Worm (Caenorhabditis elegans) whole organism, young adult: Measurements from ENCODE around the gene K07H8.9.

Experiments used
- B0261.1 ChIP-seq: sonication (generic microtip); optimal IDR thresholded peaks from 2 replicates; lab custom pipeline; 2016; ENCODE audit warnings: mild to moderate bottlenecking, missing genetic modification characterization, moderate library complexity, missing compliant biosample characterization
- D2030.7 ChIP-seq: fragments of 200-800 bp; sonication (Bioruptor generic); IDR thresholded peaks from 2 replicates; pipeline ENCODE4 v1.3.6; 2022; ENCODE audit warnings: missing genetic modification reagents, missing genetic modification characterization, missing compliant biosample characterization
- F10E7.11 ChIP-seq: sonication (generic microtip); optimal IDR thresholded peaks from 2 replicates; lab custom pipeline; 2017; ENCODE audit warnings: mild to moderate bottlenecking, missing genetic modification characterization, moderate library complexity, missing compliant biosample characterization
- F22D6.2 ChIP-seq: sonication (generic microtip); optimal IDR thresholded peaks from 2 replicates; lab custom pipeline; 2016; ENCODE audit warnings: mild to moderate bottlenecking, missing genetic modification characterization, missing compliant biosample characterization
- F23B12.7 ChIP-seq: sonication (generic microtip); optimal IDR thresholded peaks from 2 replicates; lab custom pipeline; 2017; ENCODE audit warnings: missing genetic modification characterization, mild to moderate bottlenecking, missing compliant biosample characterization, antibody characterized with exemption, moderate library complexity; ENCODE audit not compliant: insufficient read depth
- F37B4.10 ChIP-seq: fragments of 200-800 bp; sonication (Bioruptor generic); IDR thresholded peaks from 2 replicates; pipeline ENCODE4 v1.3.6; 2022; ENCODE audit warnings: missing genetic modification characterization, missing compliant biosample characterization
- T07F8.4 ChIP-seq: sonication (generic microtip); optimal IDR thresholded peaks from 2 replicates; lab custom pipeline; 2016; ENCODE audit warnings: mild to moderate bottlenecking, missing genetic modification characterization, moderate library complexity, missing compliant biosample characterization
- Y53F4B.3 ChIP-seq: fragments of 200-800 bp; sonication (Bioruptor generic); IDR thresholded peaks from 2 replicates; pipeline ENCODE4 v1.3.6; 2022; ENCODE audit warnings: missing genetic modification reagents, missing genetic modification characterization, missing compliant biosample characterization
- ZK185.1 ChIP-seq: sonication (generic microtip); optimal IDR thresholded peaks from 2 replicates; lab custom pipeline; 2016; ENCODE audit warnings: mild to moderate bottlenecking, missing genetic modification characterization, missing compliant biosample characterization; ENCODE audit not compliant: poor library complexity, severe bottlenecking
- attf-3 ChIP-seq: fragments of 200-800 bp; sonication (Bioruptor generic); conservative IDR thresholded peaks from 2 replicates; pipeline ENCODE4 v1.3.6; 2022; ENCODE audit warnings: missing genetic modification reagents, missing genetic modification characterization, missing compliant biosample characterization
- bed-2 ChIP-seq: fragments of 200-800 bp; sonication (Bioruptor generic); IDR thresholded peaks from 2 replicates; pipeline ENCODE4 v1.3.6; 2022; ENCODE audit warnings: missing genetic modification reagents, missing genetic modification characterization, missing compliant biosample characterization
- cebp-1 ChIP-seq, 2 experiments: fragments of 200-800 bp in 1 of 2; sonication (Bioruptor generic) in 1 of 2; sonication (generic microtip) in 1 of 2; IDR thresholded peaks in 1 of 2; optimal IDR thresholded peaks in 1 of 2; 2 replicates each; pipeline versions ENCODE4 v1.3.6 to Lab custom; 2017 to 2022; ENCODE audit warnings: missing compliant biosample characterization in 2 of 2, missing genetic modification characterization in 2 of 2, mild to moderate bottlenecking in 1 of 2, missing genetic modification reagents in 1 of 2, moderate library complexity in 1 of 2
- ceh-40 ChIP-seq: fragments of 200-800 bp; sonication (Bioruptor generic); IDR thresholded peaks from 2 replicates; pipeline ENCODE4 v1.3.6; 2022; ENCODE audit warnings: missing genetic modification characterization, missing compliant biosample characterization
- ceh-91 ChIP-seq: fragments of 200-800 bp; sonication (Bioruptor generic); IDR thresholded peaks from 2 replicates; pipeline ENCODE4 v1.3.6; 2022; ENCODE audit warnings: missing genetic modification reagents, missing genetic modification characterization, missing compliant biosample characterization
- chd-7 ChIP-seq: sonication (generic microtip); optimal IDR thresholded peaks from 2 replicates; lab custom pipeline; 2016; ENCODE audit warnings: mild to moderate bottlenecking, missing genetic modification characterization, moderate library complexity, missing compliant biosample characterization
- dox-1 ChIP-seq: fragments of 200-800 bp; sonication (Bioruptor generic); IDR thresholded peaks from 2 replicates; pipeline ENCODE4 v1.3.6; 2022; ENCODE audit warnings: missing genetic modification reagents, missing genetic modification characterization, missing compliant biosample characterization
- dpl-1 ChIP-seq: fragments of 150-350 bp; optimal IDR thresholded peaks from 2 replicates; lab custom pipeline; 2014; ENCODE audit warnings: missing biosample characterization, missing genetic modification reagents, missing genetic modification characterization
- egl-18 ChIP-seq: fragments of 200-800 bp; sonication (Bioruptor generic); IDR thresholded peaks from 2 replicates; pipeline ENCODE4 v1.3.6; 2022; ENCODE audit warnings: missing genetic modification reagents, missing genetic modification characterization, missing compliant biosample characterization
- ekl-4 ChIP-seq: fragments of 200-800 bp; sonication (Bioruptor generic); IDR thresholded peaks from 2 replicates; pipeline ENCODE4 v1.3.6; 2022; ENCODE audit warnings: missing genetic modification reagents, missing genetic modification characterization, missing compliant biosample characterization
- ets-4 ChIP-seq: fragments of 200-800 bp; sonication (Bioruptor generic); optimal IDR thresholded peaks from 2 replicates; lab custom pipeline; 2018; ENCODE audit warnings: mild to moderate bottlenecking, missing genetic modification characterization, missing compliant biosample characterization
- fkh-3 ChIP-seq: sonication (generic microtip); optimal IDR thresholded peaks from 2 replicates; lab custom pipeline; 2016; ENCODE audit warnings: mild to moderate bottlenecking, missing genetic modification characterization, missing compliant biosample characterization
- hlh-12 ChIP-seq: sonication (generic microtip); optimal IDR thresholded peaks from 2 replicates; lab custom pipeline; 2016; ENCODE audit warnings: missing genetic modification characterization, missing compliant biosample characterization
- hmg-1.2 ChIP-seq: fragments of 200-800 bp; sonication (Bioruptor generic); IDR thresholded peaks from 2 replicates; pipeline ENCODE4 v1.3.6; 2022; ENCODE audit warnings: missing genetic modification reagents, missing genetic modification characterization, missing compliant biosample characterization
- hmg-20 ChIP-seq: fragments of 200-800 bp; sonication (Bioruptor generic); IDR thresholded peaks from 2 replicates; pipeline ENCODE4 v1.3.6; 2022; ENCODE audit warnings: missing genetic modification reagents, missing genetic modification characterization, missing compliant biosample characterization
- lin-35 ChIP-seq, 3 experiments: fragments of 150-350 bp in 2 of 3; sonication (generic microtip) in 1 of 3; optimal IDR thresholded peaks; 2 replicates each; lab custom pipeline; 2014 to 2018; ENCODE audit warnings: missing biosample characterization in 3 of 3, missing genetic modification characterization in 3 of 3, missing genetic modification reagents in 3 of 3
- lin-54 ChIP-seq: fragments of 200-800 bp; sonication (Bioruptor generic); optimal IDR thresholded peaks from 2 replicates; lab custom pipeline; 2018; ENCODE audit warnings: mild to moderate bottlenecking, missing genetic modification characterization, missing compliant biosample characterization
- lir-1 ChIP-seq: fragments of 200-800 bp; sonication (Bioruptor generic); conservative IDR thresholded peaks from 2 replicates; pipeline ENCODE4 v1.3.6; 2022; ENCODE audit warnings: missing genetic modification reagents, missing genetic modification characterization, missing compliant biosample characterization
- lsy-27 ChIP-seq: sonication (generic microtip); optimal IDR thresholded peaks from 2 replicates; lab custom pipeline; 2017; ENCODE audit warnings: missing genetic modification characterization, mild to moderate bottlenecking, missing compliant biosample characterization, antibody characterized with exemption, missing genotype, borderline replicate concordance; ENCODE audit not compliant: insufficient read depth
- madf-6 ChIP-seq: fragments of 200-800 bp; sonication (Bioruptor generic); IDR thresholded peaks from 2 replicates; pipeline ENCODE4 v1.3.6; 2022; ENCODE audit warnings: missing genetic modification reagents, missing genetic modification characterization, missing compliant biosample characterization
- mel-28 ChIP-seq: sonication (generic microtip); optimal IDR thresholded peaks from 2 replicates; lab custom pipeline; 2016; ENCODE audit warnings: borderline replicate concordance, mild to moderate bottlenecking, missing genetic modification characterization, missing compliant biosample characterization
- nhr-179 ChIP-seq: sonication (generic microtip); optimal IDR thresholded peaks from 2 replicates; lab custom pipeline; 2016; ENCODE audit warnings: mild to moderate bottlenecking, missing genetic modification characterization, missing compliant biosample characterization
- nhr-27 ChIP-seq: fragments of 200-800 bp; sonication (Bioruptor generic); optimal IDR thresholded peaks from 2 replicates; lab custom pipeline; 2018; ENCODE audit warnings: mild to moderate bottlenecking, missing genetic modification characterization, moderate library complexity, missing compliant biosample characterization
- nhr-80 ChIP-seq: sonication (generic microtip); optimal IDR thresholded peaks from 2 replicates; lab custom pipeline; 2016; ENCODE audit warnings: missing genetic modification characterization, missing compliant biosample characterization
- rec-8 ChIP-seq, 2 experiments: sonication (generic microtip); optimal IDR thresholded peaks; 2 replicates each; lab custom pipeline; 2016; ENCODE audit warnings: mild to moderate bottlenecking in 2 of 2, missing genetic modification characterization in 2 of 2, missing genetic modification reagents in 2 of 2, missing genotype in 2 of 2, missing biosample characterization in 1 of 2, missing compliant biosample characterization in 1 of 2, moderate library complexity in 1 of 2
- rpc-1 ChIP-seq, 2 experiments: fragments of 150-350 bp in 1 of 2; sonication (generic microtip) in 1 of 2; optimal IDR thresholded peaks; 2 replicates each; lab custom pipeline; 2014 to 2018; ENCODE audit warnings: missing biosample characterization in 1 of 2, missing genetic modification characterization in 1 of 2, missing genetic modification reagents in 1 of 2, missing genotype in 1 of 2
- sptf-2 ChIP-seq: fragments of 200-800 bp; sonication (Bioruptor generic); optimal IDR thresholded peaks from 2 replicates; lab custom pipeline; 2018; ENCODE audit warnings: mild to moderate bottlenecking, missing genetic modification characterization, missing compliant biosample characterization
- unc-62 ChIP-seq: fragments of 150-350 bp; optimal IDR thresholded peaks from 2 replicates; lab custom pipeline; 2014; ENCODE audit warnings: missing biosample characterization, missing genetic modification reagents, missing genetic modification characterization
- xnd-1 ChIP-seq: sonication (generic microtip); optimal IDR thresholded peaks from 2 replicates; lab custom pipeline; 2016; ENCODE audit warnings: missing genotype, missing genetic modification reagents, missing genetic modification characterization, missing compliant biosample characterization
- zim-3 ChIP-seq: sonication (generic microtip); optimal IDR thresholded peaks from 2 replicates; lab custom pipeline; 2017; ENCODE audit warnings: mild to moderate bottlenecking, missing genetic modification characterization, moderate library complexity, missing compliant biosample characterization
- ztf-26 ChIP-seq: sonication (generic microtip); optimal IDR thresholded peaks from 2 replicates; lab custom pipeline; 2017; ENCODE audit warnings: missing genetic modification characterization, missing compliant biosample characterization
- ztf-28 ChIP-seq: fragments of 200-800 bp; sonication (Bioruptor generic); IDR thresholded peaks from 2 replicates; pipeline ENCODE4 v1.3.6; 2022; ENCODE audit warnings: missing genetic modification reagents, missing genetic modification characterization, missing compliant biosample characterization
- ztf-3 ChIP-seq: fragments of 200-800 bp; sonication (Bioruptor generic); optimal IDR thresholded peaks from 2 replicates; lab custom pipeline; 2018; ENCODE audit warnings: mild to moderate bottlenecking, missing genetic modification characterization, missing compliant biosample characterization
- ztf-6 ChIP-seq: fragments of 200-800 bp; sonication (Bioruptor generic); IDR thresholded peaks from 2 replicates; pipeline ENCODE4 v1.3.6; 2022; ENCODE audit warnings: missing genetic modification reagents, missing genetic modification characterization, missing compliant biosample characterization

K07H8.9 gene

ce11 chrIV:8268024-8268423, 18.3 kb downstream of the K07H8.9 start, which contains the start of the genes K07H8.5 and K07H8.8:
K07H8.5 (plus strand) TSS chrIV:8268324.
K07H8.8 (minus strand) TSS chrIV:8268412.
- TF ChIP-seq lir-1 (GFP tag; lab: Robert Waterston, UW) (no peak), lin-35 (GFP tag; optimal IDR thresholded peaks at IDR 0.05; lab: Kevin White, UChicago) (no peak)

DNA sequence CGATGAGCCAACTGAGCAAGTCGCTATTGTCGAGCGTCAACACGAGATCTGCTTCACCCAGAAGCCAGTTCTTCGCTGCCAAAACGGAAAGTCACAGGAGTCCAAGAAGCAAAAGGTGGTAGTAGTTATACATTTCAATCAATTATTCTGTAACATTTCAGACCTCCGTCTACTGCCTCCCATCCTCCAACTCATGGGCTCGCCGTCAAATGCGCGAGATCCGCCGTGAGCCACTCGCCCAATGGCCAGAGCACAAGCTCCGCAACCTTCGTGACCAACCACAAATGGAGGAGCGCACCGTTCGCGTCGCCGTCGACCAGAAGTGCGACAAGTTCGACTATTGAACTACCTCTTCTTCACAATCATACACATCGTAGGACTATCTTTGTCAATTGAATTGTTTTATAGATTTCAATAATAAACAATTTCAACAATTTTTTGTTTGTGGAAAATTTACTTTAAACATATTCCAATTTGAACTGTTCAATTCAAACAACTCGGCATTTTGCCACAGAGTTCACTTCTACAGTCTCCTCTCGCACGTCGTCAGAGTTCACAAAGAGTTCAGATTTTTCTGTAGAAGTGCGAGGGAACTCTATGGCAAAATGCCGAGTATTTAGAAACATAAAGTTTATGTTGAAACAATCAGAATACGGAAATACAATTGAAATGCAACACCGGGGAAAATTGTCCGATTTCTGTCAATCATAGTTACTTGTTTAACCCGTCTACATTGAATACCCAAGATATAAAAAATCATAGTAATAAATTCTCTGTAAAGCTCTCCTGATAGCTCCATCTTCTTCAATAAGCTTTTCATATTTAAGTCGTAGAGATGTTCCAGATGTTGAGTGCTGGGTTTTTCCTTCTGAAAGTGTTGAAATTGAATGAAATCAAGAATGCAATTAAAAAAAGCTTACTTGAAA, 20.0 kb downstream of the K07H8.9 start:
- TF ChIP-seq B0261.1 (tag; lab: Kevin White, UChicago) (no peak), ztf-3 (GFP tag; lab: Kevin White, UChicago) (no peak), bed-2 (no peak), ZK185.1 (peak; percentile 46), rec-8 (tag; optimal IDR thresholded peaks at IDR 0.05; lab: Kevin White, UChicago) (no peak), rpc-1 (optimal IDR thresholded peaks at IDR 0.05; lab: Kevin White, UChicago) (no peak), rpc-1 (tag; optimal IDR thresholded peaks at IDR 0.05; lab: Kevin White, UChicago) (no peak), dox-1 (no peak), F23B12.7 (no peak), mel-28 (tag; lab: Kevin White, UChicago) (no peak), cebp-1 (GFP tag; IDR thresholded peaks at IDR 0.05; lab: Robert Waterston, UW) (peak; percentile 21; the same call in 1 of the 2 replicates), cebp-1 (tag; optimal IDR thresholded peaks at IDR 0.05; lab: Kevin White, UChicago) (peak; percentile 67), nhr-27 (no peak), ets-4 (GFP tag; lab: Kevin White, UChicago) (no peak), F10E7.11 (tag; lab: Kevin White, UChicago) (no peak), F22D6.2 (tag; lab: Kevin White, UChicago) (no peak), fkh-3 (tag; lab: Kevin White, UChicago) (no peak), madf-6 (0 out of 2 replicates have a peak, but pooled peaks have one; percentile 14), T07F8.4 (tag; lab: Kevin White, UChicago) (no peak), ztf-26 (tag; lab: Kevin White, UChicago) (no peak), unc-62 (no peak), hlh-12 (tag; lab: Kevin White, UChicago) (no peak), F37B4.10 (GFP tag; lab: Robert Waterston, UW) (no peak), chd-7 (tag; lab: Kevin White, UChicago) (peak; percentile 26), D2030.7 (GFP tag; lab: Robert Waterston, UW) (no peak), nhr-179 (tag; lab: Kevin White, UChicago) (no peak), attf-3 (GFP tag; lab: Robert Waterston, UW) (no peak), ztf-28 (no peak; the same call in 1 of the 2 replicates), hmg-1.2 (GFP tag; lab: Robert Waterston, UW) (no peak; the same call in 1 of the 2 replicates), ceh-40 (0 out of 2 replicates have a peak, but pooled peaks have one; percentile 65), ztf-6 (GFP tag; lab: Robert Waterston, UW) (no peak), lsy-27 (tag; lab: Kevin White, UChicago) (no peak), egl-18 (GFP tag; lab: Robert Waterston, UW) (no peak), nhr-80 (tag; lab: Kevin White, UChicago) (peak; percentile 76), xnd-1 (tag; lab: Kevin White, UChicago) (no peak), Y53F4B.3 (GFP tag; lab: Robert Waterston, UW) (no peak), ceh-91 (GFP tag; lab: Robert Waterston, UW) (no peak), hmg-20 (GFP tag; lab: Robert Waterston, UW) (0 out of 2 replicates have a peak, but pooled peaks have one; percentile 15), zim-3 (tag; lab: Kevin White, UChicago) (no peak), ekl-4 (0 out of 2 replicates have a peak, but pooled peaks have one; percentile 38), lin-54 (GFP tag; lab: Kevin White, UChicago) (peak; percentile 34), dpl-1 (GFP tag; lab: Kevin White, UChicago) (no peak), sptf-2 (GFP tag; lab: Kevin White, UChicago) (no peak)
